Worm (Caenorhabditis elegans): Measurements from ENCODE around the gene grl-15.

The grl-15 gene

DNA sequence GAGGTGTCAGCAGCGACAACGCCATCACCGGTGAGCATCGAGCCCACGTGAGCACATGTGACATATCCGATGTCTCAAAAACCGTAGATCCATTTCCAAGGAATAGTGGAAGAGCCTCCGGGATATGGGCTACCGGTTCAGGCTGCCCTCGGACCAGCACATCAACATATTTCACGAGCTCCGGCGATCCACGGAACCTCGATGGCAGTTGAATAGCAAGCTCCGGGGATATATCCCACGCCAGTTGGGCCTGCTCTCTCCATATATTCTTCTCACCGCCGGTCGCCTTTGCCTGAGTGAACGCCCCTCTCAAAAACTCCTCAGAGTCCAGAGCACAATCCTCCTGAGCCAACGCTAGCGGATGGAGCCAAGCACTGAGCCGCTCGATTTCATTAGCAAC, 24.0 kb upstream of the grl-15 start:
- no peak for TF ChIP-seq ceh-48 (tag; optimal IDR thresholded peaks at IDR 0.05)
- no peak for TF ChIP-seq C08G9.2 (tag; optimal IDR thresholded peaks at IDR 0.05)
- no peak for TF ChIP-seq ama-1 (optimal IDR thresholded peaks at IDR 0.05)
- no peak for TF ChIP-seq pha-4 (tag; optimal IDR thresholded peaks at IDR 0.05)
- no peak for TF ChIP-seq sdc-2 (tag; optimal IDR thresholded peaks at IDR 0.05)
- TF ChIP-seq K09A11.1 (tag; optimal IDR thresholded peaks at IDR 0.05; ENCODE audit: insufficient read depth) = no peak

DNA sequence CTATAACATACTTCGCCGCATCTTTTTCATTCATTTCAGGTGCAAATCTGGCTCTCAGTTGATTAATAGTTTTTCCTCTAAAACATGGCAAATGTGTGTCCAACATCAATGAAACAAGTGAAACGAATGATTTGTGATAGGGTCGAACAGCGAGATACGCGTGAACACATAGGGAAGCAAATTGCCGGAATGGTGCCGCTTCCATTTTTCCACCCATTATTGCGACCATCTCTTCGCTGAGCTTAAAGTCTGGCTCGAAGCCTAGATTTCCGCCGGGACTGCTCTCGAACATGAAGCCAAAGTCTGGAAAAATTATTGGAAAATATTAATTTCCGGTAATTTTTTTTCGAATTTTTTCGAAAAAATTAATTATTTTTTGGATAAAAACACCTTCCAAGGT, 17.5 kb upstream of the grl-15 start:
- TF ChIP-seq unc-42 (tag; optimal IDR thresholded peaks at IDR 0.05) = no peak

DNA sequence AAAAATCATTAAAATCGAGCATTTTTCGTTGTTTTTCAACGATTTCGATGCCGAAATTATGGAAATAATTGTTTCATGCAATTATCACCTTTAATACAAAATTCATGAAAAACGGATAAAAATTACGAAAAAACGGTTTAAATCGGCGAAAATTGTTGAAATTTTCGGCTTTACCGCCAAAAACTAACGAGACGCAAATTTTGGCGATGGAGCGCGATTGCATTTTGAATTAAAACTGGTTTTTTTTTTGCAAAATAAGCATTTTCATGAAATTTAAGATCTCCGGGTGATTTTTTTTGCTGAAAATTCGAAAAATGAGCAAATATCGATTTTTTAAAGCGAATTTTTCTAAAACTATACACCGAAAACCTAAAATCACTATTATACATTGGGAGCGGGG, 15.4 kb upstream of the grl-15 start:
- no peak for TF ChIP-seq T23F11.4 (GFP tag; optimal IDR thresholded peaks at IDR 0.05)
- TF ChIP-seq gmeb-2 (tag; optimal IDR thresholded peaks at IDR 0.05) = no peak
- no peak for TF ChIP-seq fkh-10 (GFP tag; optimal IDR thresholded peaks at IDR 0.05)
- no peak for TF ChIP-seq ceh-30 (tag; optimal IDR thresholded peaks at IDR 0.05)
- no peak for TF ChIP-seq npax-4 (tag; optimal IDR thresholded peaks at IDR 0.05)
- TF ChIP-seq pax-1 (tag; optimal IDR thresholded peaks at IDR 0.05) = no peak
- no peak for TF ChIP-seq ceh-2 (tag; optimal IDR thresholded peaks at IDR 0.05)
- TF ChIP-seq ahr-1 (tag; optimal IDR thresholded peaks at IDR 0.05) = no peak
- TF ChIP-seq hlh-30 (tag; optimal IDR thresholded peaks at IDR 0.05; ENCODE audit: insufficient read depth) = no peak
- TF ChIP-seq eyg-1 (tag; optimal IDR thresholded peaks at IDR 0.05) = no peak
- TF ChIP-seq sdc-2 (tag; optimal IDR thresholded peaks at IDR 0.05) = no peak
- TF ChIP-seq pros-1 (tag; optimal IDR thresholded peaks at IDR 0.05) = no peak
- no peak for TF ChIP-seq pha-2 (tag; optimal IDR thresholded peaks at IDR 0.05)
- TF ChIP-seq ceh-24 (tag; optimal IDR thresholded peaks at IDR 0.05) = no peak

- peak; percentile 19 for TF ChIP-seq hlh-30 (tag; optimal IDR thresholded peaks at IDR 0.05; ENCODE audit: insufficient read depth)
- no peak for TF ChIP-seq ceh-6 (GFP tag; optimal IDR thresholded peaks at IDR 0.05)
- no peak for TF ChIP-seq syd-9 (tag; optimal IDR thresholded peaks at IDR 0.05)
- peak; percentile 71 for TF ChIP-seq ref-2 (tag; optimal IDR thresholded peaks at IDR 0.05)
- peak; percentile 75 for TF ChIP-seq pax-1 (tag; optimal IDR thresholded peaks at IDR 0.05)
- TF ChIP-seq hlh-13 (GFP tag; optimal IDR thresholded peaks at IDR 0.05) = peak; percentile 13
- peak; percentile 28 for TF ChIP-seq nhr-232 (tag; optimal IDR thresholded peaks at IDR 0.05)
- peak; percentile 61 for TF ChIP-seq ceh-18 (tag; optimal IDR thresholded peaks at IDR 0.05)
- no peak for TF ChIP-seq hlh-6 (tag; optimal IDR thresholded peaks at IDR 0.05)
- no peak for TF ChIP-seq ztf-16 (tag; optimal IDR thresholded peaks at IDR 0.05)
- TF ChIP-seq pqm-1 (tag; optimal IDR thresholded peaks at IDR 0.05) = peak; percentile 6
- peak; percentile 72 for TF ChIP-seq dve-1 (tag; optimal IDR thresholded peaks at IDR 0.05)
- TF ChIP-seq F13H6.1 (tag; optimal IDR thresholded peaks at IDR 0.05) = no peak
- TF ChIP-seq hlh-15 (tag; optimal IDR thresholded peaks at IDR 0.05) = no peak
- no peak for TF ChIP-seq hlh-8 (tag; optimal IDR thresholded peaks at IDR 0.05)
- peak; percentile 79 for TF ChIP-seq unc-42 (tag; optimal IDR thresholded peaks at IDR 0.05)
- TF ChIP-seq ceh-31 (tag; optimal IDR thresholded peaks at IDR 0.05) = peak; percentile 74
- TF ChIP-seq K09A11.1 (tag; optimal IDR thresholded peaks at IDR 0.05; ENCODE audit: insufficient read depth) = peak; percentile 40
- TF ChIP-seq gmeb-2 (tag; optimal IDR thresholded peaks at IDR 0.05) = no peak
- peak; percentile 69 for TF ChIP-seq C08G9.2 (tag; optimal IDR thresholded peaks at IDR 0.05)
- TF ChIP-seq zip-5 (tag; optimal IDR thresholded peaks at IDR 0.05) = no peak
- TF ChIP-seq tbx-2 (tag; optimal IDR thresholded peaks at IDR 0.05) = peak; percentile 61
- TF ChIP-seq ceh-30 (tag; optimal IDR thresholded peaks at IDR 0.05) = no peak
- TF ChIP-seq fkh-6 (tag; optimal IDR thresholded peaks at IDR 0.05) = peak; percentile 2
- peak; percentile 50 for TF ChIP-seq ceh-14 (tag; optimal IDR thresholded peaks at IDR 0.05)
- TF ChIP-seq lim-6 (tag; optimal IDR thresholded peaks at IDR 0.05) = no peak
- TF ChIP-seq nfya-1 (tag; optimal IDR thresholded peaks at IDR 0.05) = peak; percentile 84
- peak; percentile 30 for TF ChIP-seq sox-4 (tag; optimal IDR thresholded peaks at IDR 0.05)
- TF ChIP-seq pat-9 (tag; optimal IDR thresholded peaks at IDR 0.05) = peak; percentile 22
- TF ChIP-seq npax-4 (tag; optimal IDR thresholded peaks at IDR 0.05) = no peak
- TF ChIP-seq pha-2 (tag; optimal IDR thresholded peaks at IDR 0.05) = no peak
- TF ChIP-seq rnt-1 (tag; optimal IDR thresholded peaks at IDR 0.05) = peak; percentile 77
- TF ChIP-seq ceh-24 (tag; optimal IDR thresholded peaks at IDR 0.05) = no peak
- TF ChIP-seq eyg-1 (tag; optimal IDR thresholded peaks at IDR 0.05) = no peak
- TF ChIP-seq ceh-34 (tag; optimal IDR thresholded peaks at IDR 0.05) = peak; percentile 36
- TF ChIP-seq elt-2 (tag; optimal IDR thresholded peaks at IDR 0.05) = peak; percentile 34
- TF ChIP-seq pros-1 (tag; optimal IDR thresholded peaks at IDR 0.05) = peak; percentile 25
- TF ChIP-seq ama-1 (optimal IDR thresholded peaks at IDR 0.05) = peak; percentile 99
Measured at ce11 chrIII:12250114-12250792, 14.4 kb upstream of the grl-15 start, which contains the start of the genes tim-1 and Y75B8A.23. Gene tim-1, minus strand, starts transcription at chrIII:12250164. Gene Y75B8A.23, plus strand, starts transcription at chrIII:12250660.

All from whole organism, late embryonic.